Fruit fly (Drosophila melanogaster) whole organism, adult: ENCODE measurements around the gene Archease.
A peak's percentile ranks its signal among the peaks of the same experiment; 100 is the strongest.

Experiments used
- CG14711 ChIP-seq: fragments of 200-800 bp; sonication (Bioruptor generic); optimal IDR thresholded peaks from 2 replicates; lab custom pipeline; 2018; ENCODE audit warnings: missing biosample characterization, mild to moderate bottlenecking, missing genetic modification characterization, moderate library complexity
- CG33017 ChIP-seq: fragments of 200-800 bp; sonication (Bioruptor generic); optimal IDR thresholded peaks from 2 replicates; lab custom pipeline; 2018; ENCODE audit warnings: missing biosample characterization, mild to moderate bottlenecking, missing genetic modification characterization, moderate library complexity
- CG7045 ChIP-seq: fragments of 200-800 bp; sonication (Bioruptor generic); optimal IDR thresholded peaks from 2 replicates; lab custom pipeline; 2017; ENCODE audit warnings: missing biosample characterization, mild to moderate bottlenecking, missing genetic modification characterization
- Crg-1 ChIP-seq: fragments of 200-800 bp; sonication (Bioruptor generic); optimal IDR thresholded peaks from 2 replicates; lab custom pipeline; 2016; ENCODE audit warnings: missing biosample characterization, missing genetic modification characterization
- Hr96 ChIP-seq: fragments of 200-800 bp; sonication (Bioruptor generic); optimal IDR thresholded peaks from 2 replicates; lab custom pipeline; 2016; ENCODE audit warnings: missing biosample characterization, missing genetic modification characterization
- Mnt ChIP-seq: fragments of 200-800 bp; sonication (Bioruptor generic); optimal IDR thresholded peaks from 2 replicates; lab custom pipeline; 2016; ENCODE audit warnings: missing biosample characterization, mild to moderate bottlenecking, missing genetic modification characterization
- tj ChIP-seq: fragments of 200-800 bp; sonication (Bioruptor generic); optimal IDR thresholded peaks from 3 replicates; lab custom pipeline; 2017; ENCODE audit warnings: missing biosample characterization, mild to moderate bottlenecking, missing genetic modification characterization, moderate library complexity
- toe ChIP-seq: fragments of 200-800 bp; sonication (Bioruptor generic); optimal IDR thresholded peaks from 2 replicates; lab custom pipeline; 2016; ENCODE audit warnings: missing biosample characterization, missing genetic modification characterization

dm6 chr3R:21613322-21613807 is 49.4 kb downstream of the Archease start:
- TF ChIP-seq CG7045 (GFP tag; lab: Kevin White, UChicago): peak; percentile 63
- no peak for TF ChIP-seq toe (GFP tag; lab: Kevin White, UChicago)
- peak; percentile 30 for TF ChIP-seq Crg-1
- TF ChIP-seq Mnt (GFP tag; lab: Kevin White, UChicago): peak; percentile 95
- peak; percentile 57 for TF ChIP-seq CG33017 (tag; lab: Kevin White, UChicago)
- TF ChIP-seq CG14711 (tag; lab: Kevin White, UChicago): no peak
- no peak for TF ChIP-seq Hr96 (GFP tag; lab: Kevin White, UChicago)
- TF ChIP-seq tj (GFP tag; lab: Kevin White, UChicago): peak; percentile 72
